Fruit fly (Drosophila melanogaster) whole organism, embryonic: ENCODE measurements around the gene CG1607.
A peak's percentile ranks its signal among the peaks of the same experiment; 100 is the strongest.

ENCODE experiments used
- Ada2b ChIP-seq: fragments of 200-800 bp; sonication (Bioruptor generic); IDR thresholded peaks from 2 replicates; pipeline ENCODE4 v1.3.6; 2022; ENCODE audit warnings: missing biosample characterization, missing genetic modification characterization
- CG12071 ChIP-seq: fragments of 200-800 bp; sonication (Bioruptor generic); optimal IDR thresholded peaks from 3 replicates; lab custom pipeline; 2018; ENCODE audit warnings: missing biosample characterization, mild to moderate bottlenecking, missing genetic modification characterization
- CG12659 ChIP-seq: fragments of 200-800 bp; sonication (Bioruptor generic); optimal IDR thresholded peaks from 3 replicates; lab custom pipeline; 2017; ENCODE audit warnings: mild to moderate bottlenecking, missing biosample characterization, missing genetic modification reagents, missing genetic modification characterization
- CG12744 ChIP-seq: fragments of 200-800 bp; sonication (Bioruptor generic); optimal IDR thresholded peaks from 2 replicates; lab custom pipeline; 2016; ENCODE audit warnings: missing biosample characterization, missing genetic modification characterization
- CG13296 ChIP-seq: fragments of 200-800 bp; sonication (Bioruptor generic); optimal IDR thresholded peaks from 3 replicates; lab custom pipeline; 2018; ENCODE audit warnings: missing biosample characterization, mild to moderate bottlenecking, missing genetic modification characterization
- CG17359 ChIP-seq: fragments of 200-800 bp; sonication (Bioruptor generic); optimal IDR thresholded peaks from 3 replicates; lab custom pipeline; 2018; ENCODE audit warnings: missing biosample characterization, mild to moderate bottlenecking, missing genetic modification characterization, moderate library complexity
- CG17829 ChIP-seq: fragments of 200-800 bp; optimal IDR thresholded peaks from 2 replicates; lab custom pipeline; 2019; ENCODE audit warnings: missing biosample characterization, mild to moderate bottlenecking, missing genetic modification characterization, moderate library complexity
- CG18599 ChIP-seq: fragments of 200-800 bp; sonication (Bioruptor generic); optimal IDR thresholded peaks from 3 replicates; lab custom pipeline; 2017; ENCODE audit warnings: missing biosample characterization, missing genetic modification characterization, mild to moderate bottlenecking, moderate library complexity, missing genetic modification reagents
- CG30431 ChIP-seq: fragments of 200-800 bp; sonication (Bioruptor generic); optimal IDR thresholded peaks from 2 replicates; lab custom pipeline; 2017; ENCODE audit warnings: missing biosample characterization, missing genetic modification characterization
- CG34376 ChIP-seq: fragments of 200-800 bp; sonication (Bioruptor generic); optimal IDR thresholded peaks from 2 replicates; lab custom pipeline; 2018; ENCODE audit warnings: missing biosample characterization, mild to moderate bottlenecking, missing genetic modification characterization
- CG34422 ChIP-seq: fragments of 200-800 bp; sonication (Bioruptor generic); IDR thresholded peaks from 3 replicates; pipeline ENCODE4 v1.3.6; 2022; ENCODE audit warnings: missing biosample characterization, missing genetic modification characterization
- CG3726 ChIP-seq: fragments of 200-800 bp; sonication (Bioruptor generic); IDR thresholded peaks from 3 replicates; pipeline ENCODE4, ENCODE4 v1.3.6; 2022; ENCODE audit warnings: missing biosample characterization, missing genetic modification characterization
- CG4328 ChIP-seq: fragments of 200-800 bp; sonication (Bioruptor generic); optimal IDR thresholded peaks from 3 replicates; lab custom pipeline; 2017; ENCODE audit warnings: missing biosample characterization, missing genetic modification reagents, missing genetic modification characterization
- CG4730 ChIP-seq: fragments of 200-800 bp; sonication (Bioruptor generic); IDR thresholded peaks from 2 replicates; pipeline ENCODE4 v1.3.6; 2022; ENCODE audit warnings: missing biosample characterization, missing genetic modification characterization
- CG5180 ChIP-seq: fragments of 200-800 bp; sonication (Bioruptor generic); optimal IDR thresholded peaks from 3 replicates; lab custom pipeline; 2017; ENCODE audit warnings: missing biosample characterization, missing genetic modification characterization, mild to moderate bottlenecking, moderate library complexity, missing genetic modification reagents
- CG6765 ChIP-seq: fragments of 200-800 bp; sonication (Bioruptor generic); optimal IDR thresholded peaks from 3 replicates; lab custom pipeline; 2017; ENCODE audit warnings: missing biosample characterization, mild to moderate bottlenecking, missing genetic modification characterization
- CG6813 ChIP-seq: fragments of 200-800 bp; sonication (Bioruptor generic); optimal IDR thresholded peaks from 2 replicates; lab custom pipeline; 2017; ENCODE audit warnings: missing biosample characterization, missing genetic modification characterization, mild to moderate bottlenecking, moderate library complexity, missing genetic modification reagents
- CG7928 ChIP-seq: fragments of 200-800 bp; sonication (Bioruptor generic); optimal IDR thresholded peaks from 2 replicates; lab custom pipeline; 2017; ENCODE audit warnings: missing biosample characterization, mild to moderate bottlenecking, missing genetic modification characterization
- CG7987 ChIP-seq: fragments of 200-800 bp; sonication (Bioruptor generic); optimal IDR thresholded peaks from 2 replicates; lab custom pipeline; 2018; ENCODE audit warnings: missing biosample characterization, mild to moderate bottlenecking, missing genetic modification characterization, moderate library complexity
- CG8290 ChIP-seq, 3 experiments: fragments of 200-800 bp; sonication (Bioruptor generic); optimal IDR thresholded peaks; 2 replicates each; lab custom pipeline; 2016 to 2019; ENCODE audit warnings: missing biosample characterization in 3 of 3, missing genetic modification characterization in 3 of 3, mild to moderate bottlenecking in 2 of 3, moderate library complexity in 1 of 3
- CG9215 ChIP-seq: fragments of 200-800 bp; sonication (Bioruptor generic); IDR thresholded peaks from 2 replicates; pipeline ENCODE4 v1.3.6; 2022; ENCODE audit warnings: missing biosample characterization, missing genetic modification characterization
- CkIIα-i1 ChIP-seq: fragments of 200-800 bp; sonication (Bioruptor generic); IDR thresholded peaks from 2 replicates; pipeline ENCODE4 v1.3.6; 2022; ENCODE audit warnings: missing biosample characterization, missing genetic modification characterization
- CoRest ChIP-seq: fragments of 200-800 bp; sonication (Bioruptor generic); optimal IDR thresholded peaks from 3 replicates; lab custom pipeline; 2018; ENCODE audit warnings: missing biosample characterization, mild to moderate bottlenecking, missing genetic modification characterization, moderate library complexity
- CrebB ChIP-seq: fragments of 200-800 bp; sonication (Bioruptor generic); optimal IDR thresholded peaks from 3 replicates; lab custom pipeline; 2018; ENCODE audit warnings: missing biosample characterization, mild to moderate bottlenecking, missing genetic modification characterization
- D19A ChIP-seq: fragments of 200-800 bp; optimal IDR thresholded peaks from 3 replicates; lab custom pipeline; 2019; ENCODE audit warnings: missing biosample characterization, mild to moderate bottlenecking, missing genetic modification characterization, moderate library complexity
- Deaf1 ChIP-seq: fragments of 200-800 bp; optimal IDR thresholded peaks from 3 replicates; lab custom pipeline; 2019; ENCODE audit warnings: missing biosample characterization, mild to moderate bottlenecking, missing genetic modification characterization, moderate library complexity
- Drgx ChIP-seq: fragments of 200-800 bp; sonication (Bioruptor generic); IDR thresholded peaks from 2 replicates; pipeline ENCODE4 v1.3.6; 2022; ENCODE audit warnings: missing biosample characterization, missing genetic modification characterization
- MBD-R2 ChIP-seq: fragments of 200-800 bp; sonication (Bioruptor generic); IDR thresholded peaks from 2 replicates; pipeline ENCODE4 v1.3.6; 2022; ENCODE audit warnings: missing biosample characterization, missing genetic modification characterization
- Mes4 ChIP-seq: fragments of 200-800 bp; sonication (Bioruptor generic); optimal IDR thresholded peaks from 2 replicates; lab custom pipeline; 2016; ENCODE audit warnings: missing biosample characterization, missing genetic modification characterization
- Oaz ChIP-seq: fragments of 200-800 bp; sonication (Bioruptor generic); IDR thresholded peaks from 2 replicates; pipeline ENCODE4 v1.3.6; 2022; ENCODE audit warnings: missing biosample characterization, missing genetic modification characterization
- Poxn ChIP-seq: fragments of 200-800 bp; sonication (Bioruptor generic); IDR thresholded peaks from 2 replicates; pipeline ENCODE4 v1.3.6; 2022; ENCODE audit warnings: missing biosample characterization, missing genetic modification characterization
- Trl ChIP-seq, 3 experiments: fragments of >200 bp in 2 of 3; fragments of 200-800 bp in 1 of 3; sonication (Bioruptor generic) in 1 of 3; optimal IDR thresholded peaks; 2 replicates in 1 of 3; 3 replicates in 2 of 3; lab custom pipeline; 2016 to 2017; ENCODE audit warnings: missing biosample characterization in 1 of 3, missing genetic modification characterization in 1 of 3
- ap ChIP-seq: fragments of 200-800 bp; sonication (Bioruptor generic); IDR thresholded peaks from 2 replicates; pipeline ENCODE4 v1.3.6; 2022; ENCODE audit warnings: missing biosample characterization, missing genetic modification characterization
- bsh ChIP-seq, 2 experiments: fragments of 200-800 bp; sonication (Bioruptor generic); optimal IDR thresholded peaks; 2 replicates each; lab custom pipeline; 2017 to 2018; ENCODE audit warnings: mild to moderate bottlenecking in 2 of 2, missing biosample characterization in 2 of 2, missing genetic modification characterization in 2 of 2, moderate library complexity in 1 of 2
- croc ChIP-seq: fragments of 200-800 bp; sonication (Bioruptor generic); conservative IDR thresholded peaks from 3 replicates; pipeline ENCODE4 v1.3.6; 2022; ENCODE audit warnings: missing biosample characterization, missing genetic modification characterization
- dm ChIP-seq: fragments of 200-800 bp; sonication (Bioruptor generic); optimal IDR thresholded peaks from 3 replicates; lab custom pipeline; 2016; ENCODE audit warnings: missing biosample characterization, missing genetic modification characterization
- fd64A ChIP-seq: fragments of 200-800 bp; sonication (Bioruptor generic); optimal IDR thresholded peaks from 3 replicates; lab custom pipeline; 2018; ENCODE audit warnings: missing biosample characterization, mild to moderate bottlenecking, missing genetic modification characterization
- fu2 ChIP-seq: fragments of 200-800 bp; sonication (Bioruptor generic); optimal IDR thresholded peaks from 2 replicates; lab custom pipeline; 2016; ENCODE audit warnings: missing biosample characterization, missing genetic modification characterization
- gfzf ChIP-seq: fragments of 200-800 bp; sonication (Bioruptor generic); optimal IDR thresholded peaks from 2 replicates; lab custom pipeline; 2016; ENCODE audit warnings: missing biosample characterization, mild to moderate bottlenecking, missing genetic modification characterization, moderate library complexity
- hb ChIP-seq: fragments of 200-800 bp; sonication (Bioruptor generic); IDR thresholded peaks from 3 replicates; pipeline ENCODE4 v1.3.6; 2022; ENCODE audit warnings: missing biosample characterization, missing genetic modification characterization; ENCODE audit not compliant: partially characterized antibody
- jigr1 ChIP-seq: fragments of 200-800 bp; sonication (Bioruptor generic); IDR thresholded peaks from 3 replicates; pipeline ENCODE4 v1.3.6; 2022; ENCODE audit warnings: missing biosample characterization, missing genetic modification characterization
- lab ChIP-seq: fragments of 200-800 bp; sonication (Bioruptor generic); optimal IDR thresholded peaks from 3 replicates; lab custom pipeline; 2017; ENCODE audit warnings: missing biosample characterization, missing genetic modification characterization, mild to moderate bottlenecking, moderate library complexity, missing genetic modification reagents
- nom ChIP-seq: fragments of 200-800 bp; sonication (Bioruptor generic); optimal IDR thresholded peaks from 2 replicates; lab custom pipeline; 2017; ENCODE audit warnings: missing biosample characterization, missing genetic modification characterization, mild to moderate bottlenecking, moderate library complexity, missing genetic modification reagents
- prd ChIP-seq, 3 experiments: fragments of >200 bp in 2 of 3; fragments of 200-800 bp in 1 of 3; sonication (Bioruptor generic) in 1 of 3; optimal IDR thresholded peaks in 2 of 3; IDR thresholded peaks in 1 of 3; 2 replicates in 2 of 3; 3 replicates in 1 of 3; pipeline versions ENCODE4 v1.3.6 to Lab custom; 2017 to 2022; ENCODE audit warnings: missing biosample characterization in 1 of 3, missing genetic modification characterization in 1 of 3
- ranshi ChIP-seq: fragments of 200-800 bp; sonication (Bioruptor generic); IDR thresholded peaks from 2 replicates; pipeline ENCODE4 v1.3.6; 2022; ENCODE audit warnings: missing biosample characterization, missing genetic modification characterization
- row ChIP-seq: fragments of 200-800 bp; sonication (Bioruptor generic); IDR thresholded peaks from 3 replicates; pipeline ENCODE4 v1.3.6; 2022; ENCODE audit warnings: missing biosample characterization, missing genetic modification characterization
- sens ChIP-seq: fragments of 200-800 bp; sonication (Bioruptor generic); peaks from one replicate; lab custom pipeline; 2016; ENCODE audit warnings: missing biosample characterization, missing genetic modification characterization
- sens-2 ChIP-seq: fragments of 200-800 bp; sonication (Bioruptor generic); IDR thresholded peaks from 2 replicates; pipeline ENCODE4 v1.3.6; 2022; ENCODE audit warnings: missing biosample characterization, missing genetic modification characterization
- sug ChIP-seq: fragments of 200-800 bp; optimal IDR thresholded peaks from 2 replicates; lab custom pipeline; 2019; ENCODE audit warnings: missing biosample characterization, mild to moderate bottlenecking, missing genetic modification characterization, moderate library complexity
- zen2 ChIP-seq: fragments of 200-800 bp; sonication (Bioruptor generic); IDR thresholded peaks from 3 replicates; pipeline ENCODE4 v1.3.6; 2022; ENCODE audit warnings: missing biosample characterization, missing genetic modification characterization; ENCODE audit not compliant: partially characterized antibody

The CG1607 gene

DNA sequence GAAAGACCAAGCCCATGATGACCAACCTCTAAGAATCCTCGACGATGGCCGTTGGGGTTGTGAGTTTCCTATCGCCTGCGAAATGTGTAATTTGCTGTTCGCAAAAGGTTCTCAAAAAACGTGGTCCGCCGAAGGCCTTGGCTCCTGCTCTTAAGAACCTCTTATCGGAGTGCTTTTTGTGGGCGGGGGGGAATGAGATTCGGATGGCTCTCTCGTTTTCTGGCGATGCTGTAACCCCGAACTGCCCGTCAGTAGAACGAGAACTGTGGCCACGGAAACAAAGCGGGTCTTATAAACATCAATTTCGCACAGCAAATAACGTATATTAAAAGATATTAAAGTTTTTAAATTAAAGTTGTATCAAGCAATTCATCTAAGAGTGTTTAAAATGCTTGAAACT lies at the start of gene CG1607:
CG1607 (plus strand) TSS at position 249 of the 400 bp plus-strand sequence.
- TF ChIP-seq CG30431 (GFP tag; lab: Kevin White, UChicago): no peak
- no peak for TF ChIP-seq CG12659 (GFP tag; lab: Kevin White, UChicago)
- no peak for TF ChIP-seq CG6813 (GFP tag; lab: Kevin White, UChicago)
- peak in 1 of 2 experiments; percentile 10 for TF ChIP-seq Trl (optimal IDR thresholded peaks at IDR 0.05; lab: Kevin White, UChicago)
- TF ChIP-seq Trl (GFP tag; optimal IDR thresholded peaks at IDR 0.05; lab: Kevin White, UChicago): no peak
- no peak for TF ChIP-seq Ada2b
- TF ChIP-seq CG12744 (GFP tag; lab: Kevin White, UChicago): no peak
- TF ChIP-seq CG3726 (GFP tag; lab: Robert Waterston, UW): 0 out of 3 replicates have a peak, but pooled peaks have one; percentile 22
- no peak for TF ChIP-seq fd64A
- TF ChIP-seq CG6765: no peak
- TF ChIP-seq CG9215 (GFP tag; lab: Robert Waterston, UW): no peak
- TF ChIP-seq CG7987 (GFP tag; lab: Kevin White, UChicago): no peak
- no peak for TF ChIP-seq sens-2 (GFP tag; lab: Robert Waterston, UW)
- TF ChIP-seq CG4328: no peak
- TF ChIP-seq jigr1 (GFP tag; lab: Robert Waterston, UW): no peak
- TF ChIP-seq gfzf (GFP tag; lab: Kevin White, UChicago): no peak
- no peak for TF ChIP-seq CG7928 (GFP tag; lab: Kevin White, UChicago)
- TF ChIP-seq CG17829 (tag; lab: Kevin White, UChicago): no peak
- TF ChIP-seq CG34422 (GFP tag; lab: Robert Waterston, UW): no peak
- peak; percentile 79 for TF ChIP-seq Deaf1
- TF ChIP-seq Oaz: no peak
- no peak for TF ChIP-seq CG13296 (GFP tag; lab: Kevin White, UChicago)
- TF ChIP-seq CG5180 (GFP tag; lab: Kevin White, UChicago): no peak
- TF ChIP-seq zen2: no peak
- no peak for TF ChIP-seq CG17359 (tag; lab: Kevin White, UChicago)
- TF ChIP-seq dm (GFP tag; lab: Kevin White, UChicago): no peak

DNA sequence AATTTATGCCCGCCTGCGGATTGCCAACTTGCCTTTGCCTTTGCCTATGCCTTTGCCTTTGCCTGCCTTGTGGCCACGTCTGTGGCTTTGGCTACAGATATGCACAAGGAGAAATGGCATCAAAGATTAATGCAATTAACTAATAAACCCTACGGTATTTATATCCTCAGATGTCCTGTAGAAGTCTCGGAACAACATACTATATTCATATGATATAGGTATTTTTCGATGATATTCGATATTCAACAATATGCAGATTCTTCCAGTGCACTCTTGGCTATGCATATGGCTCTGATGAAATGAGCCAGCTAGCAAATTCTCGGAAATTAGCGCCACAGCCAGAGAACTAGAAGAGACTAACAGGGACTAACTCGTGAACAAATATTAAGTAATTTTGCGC lies 45.6 kb upstream of the CG1607 start:
- TF ChIP-seq MBD-R2 (GFP tag; lab: Robert Waterston, UW): no peak
- TF ChIP-seq Mes4 (GFP tag; lab: Kevin White, UChicago): no peak
- TF ChIP-seq croc (GFP tag; lab: Robert Waterston, UW): no peak
- TF ChIP-seq row (GFP tag; lab: Robert Waterston, UW): peak; percentile 16; the same call in 1 of the 3 replicates
- no peak for TF ChIP-seq fu2 (GFP tag; lab: Kevin White, UChicago)
- TF ChIP-seq CrebB: no peak
- TF ChIP-seq sens (GFP tag; lab: Kevin White, UChicago): peak; percentile 23
- no peak for TF ChIP-seq ap (GFP tag; lab: Robert Waterston, UW)
- peak; percentile 30 for TF ChIP-seq nom
- no peak for TF ChIP-seq CG4730 (GFP tag; lab: Robert Waterston, UW)
- no peak for TF ChIP-seq CG34376
- TF ChIP-seq CG18599 (GFP tag; lab: Kevin White, UChicago): no peak
- no peak for TF ChIP-seq Poxn (GFP tag; lab: Robert Waterston, UW)
- TF ChIP-seq sug (tag; lab: Kevin White, UChicago): no peak
- TF ChIP-seq prd (optimal IDR thresholded peaks at IDR 0.05; lab: Kevin White, UChicago): no peak
- no peak for TF ChIP-seq prd (GFP tag; IDR thresholded peaks at IDR 0.05; lab: Robert Waterston, UW)
- TF ChIP-seq lab (GFP tag; lab: Kevin White, UChicago): peak; percentile 23
- no peak for TF ChIP-seq CkIIα-i1 (GFP tag; lab: Robert Waterston, UW)
- no peak for TF ChIP-seq ranshi (GFP tag; lab: Robert Waterston, UW)
- no peak for TF ChIP-seq CG8290 (GFP tag; optimal IDR thresholded peaks at IDR 0.05; lab: Kevin White, UChicago)
- peak in 1 of 2 experiments; percentile 8 for TF ChIP-seq CG8290 (tag; optimal IDR thresholded peaks at IDR 0.05; lab: Kevin White, UChicago)
- TF ChIP-seq D19A (tag; lab: Kevin White, UChicago): no peak
- no peak for TF ChIP-seq hb (GFP tag; lab: Robert Waterston, UW)
- TF ChIP-seq Drgx (GFP tag; lab: Robert Waterston, UW): peak; percentile 80
- no peak for TF ChIP-seq CG12071
- no peak for TF ChIP-seq CoRest (tag; lab: Kevin White, UChicago)
- peak in 1 of 2 experiments; percentile 74 for TF ChIP-seq bsh (GFP tag; optimal IDR thresholded peaks at IDR 0.05; lab: Kevin White, UChicago)
